Worm (Caenorhabditis elegans) whole organism, L4/young adult: Measurements from ENCODE around the gene ZC374.2.

Source experiments
- W03F9.2 ChIP-seq: fragments of 150-350 bp; optimal IDR thresholded peaks from 2 replicates; lab custom pipeline; 2014; ENCODE audit warnings: missing biosample characterization, missing genetic modification characterization
- dao-5 ChIP-seq: sonication (generic microtip); optimal IDR thresholded peaks from 2 replicates; lab custom pipeline; 2016; ENCODE audit warnings: missing genotype, missing genetic modification characterization, moderate library complexity, missing compliant biosample characterization
- him-1 ChIP-seq: sonication (generic microtip); optimal IDR thresholded peaks from 2 replicates; lab custom pipeline; 2016; ENCODE audit warnings: missing genotype, missing genetic modification reagents, missing genetic modification characterization, missing compliant biosample characterization

DNA sequence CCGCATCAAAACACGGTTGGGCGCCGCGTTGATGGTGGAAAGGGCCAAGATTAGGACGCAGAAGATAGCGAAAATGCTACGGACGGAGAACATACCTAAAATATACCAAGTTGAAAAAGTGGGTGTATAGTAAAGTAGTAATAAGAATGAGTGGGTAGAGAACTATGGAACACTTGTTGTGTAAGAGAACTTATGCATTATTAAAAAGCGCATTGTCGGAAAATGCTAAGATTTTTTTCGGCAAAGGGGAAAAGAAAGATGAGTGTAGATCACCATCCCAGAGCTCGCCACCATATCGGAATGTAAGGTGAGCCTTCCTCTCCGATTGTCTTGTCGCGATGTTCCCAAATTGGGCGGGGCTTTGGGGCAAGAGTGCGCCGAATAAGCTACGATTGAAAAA is 40.6 kb upstream of the ZC374.2 start, which contains the start of gene flp-28:
- TF ChIP-seq W03F9.2 (tag; lab: Kevin White, UChicago) (no peak), him-1 (no peak), dao-5 (no peak)
